Fruit fly (Drosophila melanogaster): ENCODE results near the gene ens.

dm6 chr3L:4117493-4117892, 16.9 kb downstream of the ens start:
- no peak for TF ChIP-seq pad (GFP tag; optimal IDR thresholded peaks at IDR 0.05)
- TF ChIP-seq tj (GFP tag; optimal IDR thresholded peaks at IDR 0.05): no peak
- no peak for TF ChIP-seq cic (GFP tag; optimal IDR thresholded peaks at IDR 0.05)
- no peak for TF ChIP-seq bab1 (GFP tag; optimal IDR thresholded peaks at IDR 0.05)
- TF ChIP-seq Mnt (GFP tag; optimal IDR thresholded peaks at IDR 0.05): no peak
- TF ChIP-seq ovo (GFP tag; optimal IDR thresholded peaks at IDR 0.05): no peak
- TF ChIP-seq CG12768 (GFP tag; optimal IDR thresholded peaks at IDR 0.05): no peak
- no peak for TF ChIP-seq Crg-1 (GFP tag; optimal IDR thresholded peaks at IDR 0.05)
- no peak for TF ChIP-seq CG7045 (GFP tag; optimal IDR thresholded peaks at IDR 0.05)
- TF ChIP-seq CG7101 (tag; optimal IDR thresholded peaks at IDR 0.05): no peak

Measured in whole organism, adult.